Worm (Caenorhabditis elegans) whole organism, late embryonic: ENCODE measurements around the gene T02G5.3.

Source experiments
- C08G9.2 ChIP-seq: sonication (generic microtip); optimal IDR thresholded peaks from 2 replicates; lab custom pipeline; 2016; ENCODE audit warnings: mild to moderate bottlenecking, missing genetic modification characterization, moderate library complexity, missing compliant biosample characterization
- K02D7.2 ChIP-seq: sonication (generic microtip); optimal IDR thresholded peaks from 2 replicates; lab custom pipeline; 2017; ENCODE audit warnings: mild to moderate bottlenecking, missing genetic modification characterization, missing compliant biosample characterization
- K09A11.1 ChIP-seq: sonication (generic microtip); optimal IDR thresholded peaks from 2 replicates; lab custom pipeline; 2017; ENCODE audit warnings: antibody characterized with exemption, mild to moderate bottlenecking, missing genetic modification characterization, missing compliant biosample characterization; ENCODE audit not compliant: insufficient read depth
- T23F11.4 ChIP-seq: fragments of 200-800 bp; sonication (Bioruptor generic); optimal IDR thresholded peaks from 2 replicates; lab custom pipeline; 2018; ENCODE audit warnings: mild to moderate bottlenecking, missing genetic modification characterization, missing compliant biosample characterization
- ahr-1 ChIP-seq: sonication (generic microtip); optimal IDR thresholded peaks from 2 replicates; lab custom pipeline; 2016; ENCODE audit warnings: missing genetic modification characterization, missing compliant biosample characterization
- ama-1 ChIP-seq: fragments of 150-350 bp; optimal IDR thresholded peaks from 2 replicates; lab custom pipeline; 2014
- ceh-19 ChIP-seq: fragments of 200-800 bp; sonication (Bioruptor generic); optimal IDR thresholded peaks from 2 replicates; lab custom pipeline; 2018; ENCODE audit warnings: mild to moderate bottlenecking, missing genetic modification characterization, missing compliant biosample characterization
- ceh-34 ChIP-seq: sonication (generic microtip); optimal IDR thresholded peaks from 2 replicates; lab custom pipeline; 2016; ENCODE audit warnings: mild to moderate bottlenecking, missing genetic modification characterization, missing compliant biosample characterization
- ceh-45 ChIP-seq: fragments of 200-800 bp; sonication (Bioruptor generic); IDR thresholded peaks from 2 replicates; pipeline ENCODE4 v1.3.6; 2022; ENCODE audit warnings: missing genetic modification reagents, missing genetic modification characterization, missing compliant biosample characterization
- ceh-48 ChIP-seq: sonication (generic microtip); optimal IDR thresholded peaks from 2 replicates; lab custom pipeline; 2016; ENCODE audit warnings: missing genetic modification characterization, inconsistent platforms, missing compliant biosample characterization
- ceh-6 ChIP-seq: fragments of 200-800 bp; sonication (Bioruptor generic); optimal IDR thresholded peaks from 2 replicates; lab custom pipeline; 2018; ENCODE audit warnings: mild to moderate bottlenecking, missing genetic modification characterization, missing compliant biosample characterization
- elt-4 ChIP-seq: sonication (generic microtip); optimal IDR thresholded peaks from 2 replicates; lab custom pipeline; 2016; ENCODE audit warnings: missing genetic modification characterization, missing compliant biosample characterization
- fax-1 ChIP-seq: sonication (generic microtip); optimal IDR thresholded peaks from 2 replicates; lab custom pipeline; 2016; ENCODE audit warnings: missing genotype, missing genetic modification characterization, missing compliant biosample characterization
- fkh-10 ChIP-seq: fragments of 150-350 bp; optimal IDR thresholded peaks from 2 replicates; lab custom pipeline; 2014; ENCODE audit warnings: missing biosample characterization, missing genetic modification reagents, missing genetic modification characterization
- gmeb-2 ChIP-seq: sonication (generic microtip); optimal IDR thresholded peaks from 2 replicates; lab custom pipeline; 2016; ENCODE audit warnings: missing genetic modification characterization, inconsistent platforms, missing compliant biosample characterization
- hlh-30 ChIP-seq: sonication (generic microtip); optimal IDR thresholded peaks from 2 replicates; lab custom pipeline; 2017; ENCODE audit warnings: antibody characterized with exemption, missing genetic modification characterization, missing compliant biosample characterization; ENCODE audit not compliant: insufficient read depth
- hlh-6 ChIP-seq: sonication (generic microtip); optimal IDR thresholded peaks from 2 replicates; lab custom pipeline; 2016; ENCODE audit warnings: missing genotype, missing genetic modification characterization, missing compliant biosample characterization
- lin-11 ChIP-seq: fragments of 200-800 bp; sonication (Bioruptor generic); optimal IDR thresholded peaks from 2 replicates; lab custom pipeline; 2018; ENCODE audit warnings: mild to moderate bottlenecking, missing genetic modification characterization, missing compliant biosample characterization
- madf-2 ChIP-seq: sonication (generic microtip); optimal IDR thresholded peaks from 2 replicates; lab custom pipeline; 2017; ENCODE audit warnings: missing genetic modification characterization, missing compliant biosample characterization
- nfya-1 ChIP-seq: sonication (generic microtip); optimal IDR thresholded peaks from 2 replicates; lab custom pipeline; 2017; ENCODE audit warnings: missing genetic modification characterization, mild to moderate bottlenecking, missing compliant biosample characterization, antibody characterized with exemption, moderate library complexity
- nhr-11 ChIP-seq: fragments of 150-350 bp; optimal IDR thresholded peaks from 2 replicates; lab custom pipeline; 2014; ENCODE audit warnings: missing biosample characterization, missing genetic modification characterization
- nhr-232 ChIP-seq: sonication (generic microtip); optimal IDR thresholded peaks from 2 replicates; lab custom pipeline; 2016; ENCODE audit warnings: missing genetic modification characterization, missing compliant biosample characterization
- npax-4 ChIP-seq: sonication (generic microtip); optimal IDR thresholded peaks from 2 replicates; lab custom pipeline; 2016; ENCODE audit warnings: missing genetic modification characterization, missing compliant biosample characterization
- odd-2 ChIP-seq: sonication (generic microtip); optimal IDR thresholded peaks from 2 replicates; lab custom pipeline; 2017; ENCODE audit warnings: antibody characterized with exemption, mild to moderate bottlenecking, missing genetic modification characterization, missing compliant biosample characterization
- pqm-1 ChIP-seq: sonication (generic microtip); optimal IDR thresholded peaks from 2 replicates; lab custom pipeline; 2016; ENCODE audit warnings: missing genetic modification characterization, missing compliant biosample characterization
- pros-1 ChIP-seq: fragments of 150-350 bp; optimal IDR thresholded peaks from 2 replicates; lab custom pipeline; 2014; ENCODE audit warnings: missing biosample characterization, missing genetic modification reagents, missing genetic modification characterization
- rnt-1 ChIP-seq: sonication (generic microtip); optimal IDR thresholded peaks from 2 replicates; lab custom pipeline; 2016; ENCODE audit warnings: missing genetic modification characterization, missing compliant biosample characterization
- sox-4 ChIP-seq: sonication (generic microtip); optimal IDR thresholded peaks from 2 replicates; lab custom pipeline; 2017; ENCODE audit warnings: mild to moderate bottlenecking, missing genetic modification characterization, inconsistent platforms, missing compliant biosample characterization
- syd-9 ChIP-seq: sonication (generic microtip); optimal IDR thresholded peaks from 2 replicates; lab custom pipeline; 2016; ENCODE audit warnings: mild to moderate bottlenecking, missing genetic modification characterization, moderate library complexity, missing compliant biosample characterization
- tbx-7 ChIP-seq: sonication (generic microtip); optimal IDR thresholded peaks from 2 replicates; lab custom pipeline; 2016; ENCODE audit warnings: missing genotype, missing genetic modification characterization, missing compliant biosample characterization
- ttx-3 ChIP-seq: sonication (generic microtip); optimal IDR thresholded peaks from 2 replicates; lab custom pipeline; 2016; ENCODE audit warnings: missing genetic modification reagents, missing genetic modification characterization, missing compliant biosample characterization
- unc-42 ChIP-seq: sonication (generic microtip); optimal IDR thresholded peaks from 2 replicates; lab custom pipeline; 2016; ENCODE audit warnings: missing genotype, missing genetic modification characterization, missing compliant biosample characterization
- unc-55 ChIP-seq: sonication (generic microtip); optimal IDR thresholded peaks from 2 replicates; lab custom pipeline; 2017; ENCODE audit warnings: missing biosample characterization, missing genetic modification reagents, missing genetic modification characterization

The T02G5.3 gene

DNA sequence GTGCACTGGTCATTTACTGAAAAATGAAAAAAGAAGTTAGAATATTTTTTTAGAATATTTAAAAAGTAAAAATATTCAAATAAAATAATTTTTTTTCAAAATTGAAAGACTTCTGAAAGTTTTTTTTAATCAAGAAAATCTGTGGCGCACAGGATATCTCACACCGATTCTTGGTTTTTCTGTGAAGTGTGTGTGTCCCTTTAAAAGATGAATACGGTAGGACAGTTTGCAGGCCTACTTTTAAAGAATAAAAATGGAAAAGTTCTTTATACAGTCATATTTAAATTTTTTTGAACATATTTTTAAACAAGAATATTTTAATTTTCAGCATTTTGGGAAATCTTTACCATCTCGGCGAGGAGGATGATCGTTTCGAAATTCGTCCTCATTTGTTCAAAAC lies 5.4 kb downstream of the T02G5.3 start, which contains the start of gene mct-5:
TSS of gene mct-5 (minus strand) at position 16 of the 400 bp plus-strand sequence.
- TF ChIP-seq nfya-1 (tag; lab: Kevin White, UChicago), result no peak
- no peak for TF ChIP-seq T23F11.4 (GFP tag; lab: Kevin White, UChicago)

- TF ChIP-seq nhr-11, result no peak
- TF ChIP-seq odd-2 (tag; lab: Kevin White, UChicago), result no peak
- no peak for TF ChIP-seq gmeb-2 (tag; lab: Kevin White, UChicago)
- no peak for TF ChIP-seq pqm-1 (tag; lab: Kevin White, UChicago)
- no peak for TF ChIP-seq lin-11
- no peak for TF ChIP-seq ceh-34 (tag; lab: Kevin White, UChicago)
- no peak for TF ChIP-seq ceh-19 (GFP tag; lab: Kevin White, UChicago)
- TF ChIP-seq K02D7.2 (tag; lab: Kevin White, UChicago), result no peak
- no peak for TF ChIP-seq sox-4 (tag; lab: Kevin White, UChicago)
- TF ChIP-seq C08G9.2 (tag; lab: Kevin White, UChicago), result no peak
- TF ChIP-seq elt-4 (tag; lab: Kevin White, UChicago), result no peak
- no peak for TF ChIP-seq unc-42 (tag; lab: Kevin White, UChicago)
- TF ChIP-seq, all 69 proteins: peak for 0
These were observed 6.0 kb downstream of the T02G5.3 start for ce11 chrII:7099231-7099630.

DNA sequence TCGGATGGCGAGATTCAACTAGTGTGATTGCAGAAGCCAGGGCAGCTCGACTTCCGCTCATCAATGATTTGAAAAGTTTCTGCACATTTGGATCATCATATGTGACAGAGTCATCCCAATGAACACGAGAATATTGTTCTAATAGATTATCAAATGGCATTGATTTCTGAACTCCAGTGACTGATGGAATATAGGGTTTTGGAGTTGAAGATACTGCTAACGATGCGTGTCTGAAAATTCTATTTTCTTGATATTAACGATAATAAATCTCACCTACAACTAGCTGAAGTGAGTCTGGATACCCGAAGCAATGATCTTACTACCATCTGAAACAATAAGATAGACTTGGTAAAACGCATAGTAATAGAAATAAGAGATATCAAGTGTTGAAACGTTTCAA lies 7.6 kb downstream of the T02G5.3 start, which contains the start of gene mmaa-1:
TSS of gene mmaa-1 (minus strand) at position 328 of the 400 bp plus-strand sequence.
- no peak for TF ChIP-seq ceh-34 (tag; lab: Kevin White, UChicago)
- TF ChIP-seq ceh-45 (GFP tag; lab: Robert Waterston, UW), result no peak
- no peak for TF ChIP-seq pros-1 (tag; lab: Kevin White, UChicago)
- no peak for TF ChIP-seq ttx-3 (tag; lab: Kevin White, UChicago)
- no peak for TF ChIP-seq nhr-232

- TF ChIP-seq K09A11.1 (tag; lab: Kevin White, UChicago) (no peak), ceh-48 (tag; lab: Kevin White, UChicago) (no peak), nhr-232 (no peak), ahr-1 (tag; lab: Kevin White, UChicago) (no peak), rnt-1 (tag; lab: Kevin White, UChicago) (no peak), ceh-6 (GFP tag; lab: Kevin White, UChicago) (no peak), hlh-6 (tag; lab: Kevin White, UChicago) (no peak), tbx-7 (no peak), gmeb-2 (tag; lab: Kevin White, UChicago) (no peak), ama-1 (lab: Kevin White, UChicago) (no peak), madf-2 (tag; lab: Kevin White, UChicago) (no peak), odd-2 (tag; lab: Kevin White, UChicago) (no peak), fax-1 (no peak), T23F11.4 (GFP tag; lab: Kevin White, UChicago) (no peak), hlh-30 (tag; lab: Kevin White, UChicago) (no peak), elt-4 (tag; lab: Kevin White, UChicago) (no peak), pros-1 (tag; lab: Kevin White, UChicago) (no peak), pqm-1 (tag; lab: Kevin White, UChicago) (no peak), syd-9 (tag; lab: Kevin White, UChicago) (no peak), fkh-10 (GFP tag; lab: Kevin White, UChicago) (no peak)
These were observed 9.1 kb downstream of the T02G5.3 start for ce11 chrII:7102288-7102687.

- TF ChIP-seq pqm-1 (tag; lab: Kevin White, UChicago) (no peak), unc-55 (no peak), npax-4 (tag; lab: Kevin White, UChicago) (no peak), sox-4 (tag; lab: Kevin White, UChicago) (no peak)
These were observed 9.9 kb downstream of the T02G5.3 start for ce11 chrII:7103111-7103510.
